Worm (Caenorhabditis elegans) whole organism, L2 larva: ENCODE data around the gene T27A10.6.

Experiments
- R02D3.7 ChIP-seq: fragments of 150-350 bp; optimal IDR thresholded peaks from 2 replicates; lab custom pipeline; 2014; ENCODE audit warnings: missing biosample characterization, missing genetic modification characterization
- ceh-82 ChIP-seq: fragments of 150-350 bp; optimal IDR thresholded peaks from 2 replicates; lab custom pipeline; 2014; ENCODE audit warnings: missing biosample characterization, missing genetic modification characterization
- elt-3 ChIP-seq: sonication (generic microtip); optimal IDR thresholded peaks from 2 replicates; lab custom pipeline; 2017; ENCODE audit warnings: missing biosample characterization, missing genetic modification characterization
- lsy-2 ChIP-seq, 2 experiments: fragments of 150-350 bp in 1 of 2; sonication (generic microtip) in 1 of 2; optimal IDR thresholded peaks; 2 replicates each; lab custom pipeline; 2014 to 2017; ENCODE audit warnings: missing biosample characterization in 2 of 2, missing genetic modification characterization in 2 of 2
- nhr-23 ChIP-seq: fragments of 150-350 bp; optimal IDR thresholded peaks from 2 replicates; lab custom pipeline; 2014; ENCODE audit warnings: missing biosample characterization, missing genetic modification reagents, missing genetic modification characterization
- nhr-237 ChIP-seq: fragments of 150-350 bp; optimal IDR thresholded peaks from 2 replicates; lab custom pipeline; 2014; ENCODE audit warnings: missing biosample characterization, missing genetic modification characterization
- zag-1 ChIP-seq: fragments of 150-350 bp; optimal IDR thresholded peaks from 2 replicates; lab custom pipeline; 2014; ENCODE audit warnings: missing biosample characterization, missing genetic modification characterization
- ztf-11 ChIP-seq: sonication (generic microtip); optimal IDR thresholded peaks from 2 replicates; lab custom pipeline; 2017; ENCODE audit warnings: missing biosample characterization, missing genetic modification characterization

ce11 chrX:3611042-3611623 lies 15.0 kb upstream of the T27A10.6 start, which contains the start of gene C18B2.5:
- TF ChIP-seq ztf-11 (tag; lab: Kevin White, UChicago) (no peak), elt-3 (tag; lab: Kevin White, UChicago) (no peak), nhr-23 (tag; lab: Kevin White, UChicago) (no peak), ceh-82 (tag; lab: Kevin White, UChicago) (no peak), nhr-237 (no peak), R02D3.7 (tag; lab: Kevin White, UChicago) (no peak), lsy-2 (tag; optimal IDR thresholded peaks at IDR 0.05; lab: Kevin White, UChicago) (no peak), zag-1 (tag; lab: Kevin White, UChicago) (no peak)
